Fruit fly (Drosophila melanogaster) whole organism, wandering third instar larva: ENCODE data around the gene jv.

ENCODE experiments used
- GATAd ChIP-seq: sonication (Bioruptor generic); optimal IDR thresholded peaks from 2 replicates; lab custom pipeline; 2016; ENCODE audit warnings: missing biosample characterization, missing genetic modification characterization
- woc ChIP-seq: sonication (Bioruptor generic); optimal IDR thresholded peaks from 2 replicates; lab custom pipeline; 2016; ENCODE audit warnings: missing biosample characterization, mild to moderate bottlenecking, missing genetic modification characterization

DNA sequence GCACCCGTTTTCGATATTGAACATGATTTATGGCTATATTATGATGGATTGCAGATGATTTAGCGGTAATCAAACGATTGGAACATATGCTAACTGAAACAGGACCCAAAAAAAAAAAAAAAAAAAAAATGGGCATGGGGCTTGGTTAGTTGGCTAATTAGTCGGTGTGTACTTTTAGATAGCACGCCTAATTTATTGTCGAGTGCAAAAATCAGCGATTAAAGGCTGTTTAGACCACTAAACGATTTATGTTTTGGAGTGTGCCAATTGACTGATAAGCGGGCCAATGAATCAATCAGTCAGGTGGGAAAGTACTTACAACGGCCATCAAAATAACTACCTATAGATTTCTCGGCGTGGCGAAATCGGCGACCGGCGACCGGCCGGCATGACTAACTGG lies 25.9 kb upstream of the jv start:
- no peak for TF ChIP-seq woc (GFP tag; lab: Kevin White, UChicago)
- no peak for TF ChIP-seq GATAd (GFP tag; lab: Kevin White, UChicago)
